Worm (Caenorhabditis elegans) whole organism, L4/young adult: ENCODE data around the gene alfa-1.

Source experiments
- dao-5 ChIP-seq: sonication (generic microtip); optimal IDR thresholded peaks from 2 replicates; lab custom pipeline; 2016; ENCODE audit warnings: missing genotype, missing genetic modification characterization, moderate library complexity, missing compliant biosample characterization
- him-1 ChIP-seq: sonication (generic microtip); optimal IDR thresholded peaks from 2 replicates; lab custom pipeline; 2016; ENCODE audit warnings: missing genotype, missing genetic modification reagents, missing genetic modification characterization, missing compliant biosample characterization

DNA sequence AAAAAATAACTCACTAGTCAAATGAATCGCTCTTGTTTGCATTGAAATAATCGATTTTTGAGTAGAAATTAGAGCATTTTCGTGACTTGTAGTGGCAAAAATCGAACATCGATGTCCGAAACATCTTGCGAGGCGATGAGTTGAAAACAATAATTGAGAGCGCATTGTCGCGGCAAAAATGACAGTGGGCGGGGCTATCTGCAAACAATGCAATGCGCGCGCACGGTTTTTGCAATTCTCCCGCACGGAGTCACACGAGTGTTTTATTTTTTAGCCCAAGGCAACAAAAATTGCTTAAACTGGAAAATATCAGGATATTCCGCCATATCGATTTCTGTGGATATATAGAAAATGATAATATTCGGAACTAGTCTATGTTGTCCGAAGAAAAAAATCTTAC, 46.2 kb upstream of the alfa-1 start, which contains the start of gene B0495.9:
- TF ChIP-seq dao-5 (no peak), him-1 (peak; percentile 78)
